Worm (Caenorhabditis elegans) whole organism, late embryonic: Measurements from ENCODE around the gene F19B2.6.

Experiments used
- ceh-22 ChIP-seq: sonication (generic microtip); optimal IDR thresholded peaks from 2 replicates; lab custom pipeline; 2017; ENCODE audit warnings: missing biosample characterization, missing genetic modification characterization
- ceh-30 ChIP-seq: fragments of 150-350 bp; optimal IDR thresholded peaks from 2 replicates; lab custom pipeline; 2014; ENCODE audit warnings: missing biosample characterization, missing genetic modification characterization
- dmd-4 ChIP-seq: sonication (generic microtip); optimal IDR thresholded peaks from 2 replicates; lab custom pipeline; 2016; ENCODE audit warnings: borderline replicate concordance, missing genetic modification characterization, missing compliant biosample characterization
- nfya-1 ChIP-seq: sonication (generic microtip); optimal IDR thresholded peaks from 2 replicates; lab custom pipeline; 2017; ENCODE audit warnings: missing genetic modification characterization, mild to moderate bottlenecking, missing compliant biosample characterization, antibody characterized with exemption, moderate library complexity
- nhr-11 ChIP-seq: fragments of 150-350 bp; optimal IDR thresholded peaks from 2 replicates; lab custom pipeline; 2014; ENCODE audit warnings: missing biosample characterization, missing genetic modification characterization
- pat-9 ChIP-seq: fragments of 200-800 bp; sonication (Bioruptor generic); optimal IDR thresholded peaks from 2 replicates; lab custom pipeline; 2018; ENCODE audit warnings: mild to moderate bottlenecking, missing genetic modification characterization, moderate library complexity, missing compliant biosample characterization
- pha-4 ChIP-seq: fragments of 150-350 bp; optimal IDR thresholded peaks from 2 replicates; lab custom pipeline; 2018; ENCODE audit warnings: missing biosample characterization, missing genetic modification reagents, missing genetic modification characterization
- pqm-1 ChIP-seq: sonication (generic microtip); optimal IDR thresholded peaks from 2 replicates; lab custom pipeline; 2016; ENCODE audit warnings: missing genetic modification characterization, missing compliant biosample characterization
- sox-2 ChIP-seq: fragments of 200-800 bp; sonication (Bioruptor generic); IDR thresholded peaks from 2 replicates; pipeline ENCODE4 v1.3.6; 2022; ENCODE audit warnings: missing genetic modification reagents, missing genetic modification characterization, missing compliant biosample characterization
- tbx-7 ChIP-seq: sonication (generic microtip); optimal IDR thresholded peaks from 2 replicates; lab custom pipeline; 2016; ENCODE audit warnings: missing genotype, missing genetic modification characterization, missing compliant biosample characterization
- unc-55 ChIP-seq: sonication (generic microtip); optimal IDR thresholded peaks from 2 replicates; lab custom pipeline; 2017; ENCODE audit warnings: missing biosample characterization, missing genetic modification reagents, missing genetic modification characterization

- TF ChIP-seq nhr-11 (no peak), unc-55 (GFP tag; lab: Kevin White, UChicago) (no peak), tbx-7 (no peak), pat-9 (no peak), pqm-1 (tag; lab: Kevin White, UChicago) (no peak), sox-2 (GFP tag; lab: Robert Waterston, UW) (no peak), ceh-30 (no peak), pha-4 (tag; lab: Kevin White, UChicago) (no peak), dmd-4 (tag; lab: Kevin White, UChicago) (no peak), ceh-22 (tag; lab: Kevin White, UChicago) (no peak), nfya-1 (tag; lab: Kevin White, UChicago) (no peak)
Observed at ce11 chrV:20126637-20127036, 31.7 kb upstream of the F19B2.6 start.
